Fruit fly (Drosophila melanogaster) whole organism, embryonic: Measurements from ENCODE around the gene Ptp10D.

ENCODE experiments used
- Atf-2 ChIP-seq: fragments of 200-800 bp; sonication (Bioruptor generic); optimal IDR thresholded peaks from 2 replicates; lab custom pipeline; 2016; ENCODE audit warnings: missing biosample characterization, missing genetic modification characterization
- Atf3 ChIP-seq: fragments of 200-800 bp; sonication (Bioruptor generic); optimal IDR thresholded peaks from 3 replicates; lab custom pipeline; 2016; ENCODE audit warnings: missing biosample characterization, missing genetic modification characterization
- CG10209 ChIP-seq: fragments of 200-800 bp; sonication (Bioruptor generic); optimal IDR thresholded peaks from 3 replicates; lab custom pipeline; 2017; ENCODE audit warnings: missing biosample characterization, mild to moderate bottlenecking, missing genetic modification characterization, missing genetic modification reagents
- CG11456 ChIP-seq: fragments of 200-800 bp; sonication (Bioruptor generic); IDR thresholded peaks from 3 replicates; pipeline ENCODE4 v1.3.6; 2022; ENCODE audit warnings: missing biosample characterization, missing genetic modification characterization
- CG12071 ChIP-seq: fragments of 200-800 bp; sonication (Bioruptor generic); optimal IDR thresholded peaks from 3 replicates; lab custom pipeline; 2018; ENCODE audit warnings: missing biosample characterization, mild to moderate bottlenecking, missing genetic modification characterization
- CG12219 ChIP-seq: fragments of 200-800 bp; sonication (Bioruptor generic); optimal IDR thresholded peaks from 3 replicates; lab custom pipeline; 2018; ENCODE audit warnings: missing biosample characterization, mild to moderate bottlenecking, missing genetic modification characterization
- CG12744 ChIP-seq: fragments of 200-800 bp; sonication (Bioruptor generic); optimal IDR thresholded peaks from 2 replicates; lab custom pipeline; 2016; ENCODE audit warnings: missing biosample characterization, missing genetic modification characterization
- CG13296 ChIP-seq: fragments of 200-800 bp; sonication (Bioruptor generic); optimal IDR thresholded peaks from 3 replicates; lab custom pipeline; 2018; ENCODE audit warnings: missing biosample characterization, mild to moderate bottlenecking, missing genetic modification characterization
- CG13894 ChIP-seq: fragments of 200-800 bp; sonication (Bioruptor generic); optimal IDR thresholded peaks from 3 replicates; lab custom pipeline; 2018; ENCODE audit warnings: missing biosample characterization, mild to moderate bottlenecking, missing genetic modification characterization, moderate library complexity
- CG15073 ChIP-seq: fragments of 200-800 bp; sonication (Bioruptor generic); optimal IDR thresholded peaks from 2 replicates; lab custom pipeline; 2016; ENCODE audit warnings: missing biosample characterization, missing genetic modification characterization
- CG15696 ChIP-seq: fragments of 200-800 bp; sonication (Bioruptor generic); optimal IDR thresholded peaks from 2 replicates; lab custom pipeline; 2019; ENCODE audit warnings: missing biosample characterization, mild to moderate bottlenecking, missing genetic modification characterization, moderate library complexity
- CG16779 ChIP-seq: fragments of 200-800 bp; sonication (Bioruptor generic); IDR thresholded peaks from 2 replicates; pipeline ENCODE4 v1.3.6; 2022; ENCODE audit warnings: missing biosample characterization, missing genetic modification characterization
- CG2199 ChIP-seq: fragments of 200-800 bp; sonication (Bioruptor generic); IDR thresholded peaks from 3 replicates; pipeline ENCODE4 v1.3.6; 2022; ENCODE audit warnings: missing biosample characterization, missing genetic modification characterization
- CG30020 ChIP-seq: fragments of 200-800 bp; optimal IDR thresholded peaks from 2 replicates; lab custom pipeline; 2019; ENCODE audit warnings: missing biosample characterization, mild to moderate bottlenecking, missing genetic modification characterization, moderate library complexity
- CG31441 ChIP-seq: fragments of 200-800 bp; sonication (Bioruptor generic); IDR thresholded peaks from 2 replicates; pipeline ENCODE4 v1.3.6; 2022; ENCODE audit warnings: missing biosample characterization, missing genetic modification characterization
- CG3163 ChIP-seq: fragments of 200-800 bp; sonication (Bioruptor generic); optimal IDR thresholded peaks from 3 replicates; lab custom pipeline; 2016; ENCODE audit warnings: missing biosample characterization, missing genetic modification characterization
- CG33557 ChIP-seq: fragments of 200-800 bp; sonication (Bioruptor generic); optimal IDR thresholded peaks from 2 replicates; lab custom pipeline; 2019; ENCODE audit warnings: missing biosample characterization, mild to moderate bottlenecking, missing genetic modification characterization, moderate library complexity
- CG4328 ChIP-seq: fragments of 200-800 bp; sonication (Bioruptor generic); optimal IDR thresholded peaks from 3 replicates; lab custom pipeline; 2017; ENCODE audit warnings: missing biosample characterization, missing genetic modification reagents, missing genetic modification characterization
- CG4424 ChIP-seq: fragments of 200-800 bp; sonication (Bioruptor generic); optimal IDR thresholded peaks from 3 replicates; lab custom pipeline; 2016; ENCODE audit warnings: missing biosample characterization, missing genetic modification characterization
- CG6689 ChIP-seq: fragments of 200-800 bp; sonication (Bioruptor generic); IDR thresholded peaks from 2 replicates; pipeline ENCODE4 v1.3.6; 2022; ENCODE audit warnings: missing biosample characterization, missing genetic modification characterization
- CG7987 ChIP-seq: fragments of 200-800 bp; sonication (Bioruptor generic); optimal IDR thresholded peaks from 2 replicates; lab custom pipeline; 2018; ENCODE audit warnings: missing biosample characterization, mild to moderate bottlenecking, missing genetic modification characterization, moderate library complexity
- CG8359 ChIP-seq: fragments of 200-800 bp; sonication (Bioruptor generic); optimal IDR thresholded peaks from 2 replicates; lab custom pipeline; 2017; ENCODE audit warnings: missing biosample characterization, mild to moderate bottlenecking, missing genetic modification characterization, borderline replicate concordance
- CG9609 ChIP-seq: fragments of 200-800 bp; sonication (Bioruptor generic); optimal IDR thresholded peaks from 3 replicates; lab custom pipeline; 2016; ENCODE audit warnings: missing biosample characterization, missing genetic modification characterization
- CHES-1-like ChIP-seq: fragments of 200-800 bp; sonication (Bioruptor generic); optimal IDR thresholded peaks from 2 replicates; lab custom pipeline; 2016; ENCODE audit warnings: missing biosample characterization, missing genetic modification characterization
- Camta ChIP-seq: fragments of 200-800 bp; sonication (Bioruptor generic); optimal IDR thresholded peaks from 2 replicates; lab custom pipeline; 2016; ENCODE audit warnings: missing biosample characterization, missing genetic modification characterization
- D19B ChIP-seq: fragments of 200-800 bp; sonication (Bioruptor generic); optimal IDR thresholded peaks from 2 replicates; lab custom pipeline; 2017; ENCODE audit warnings: missing biosample characterization, mild to moderate bottlenecking, missing genetic modification characterization
- Gsc ChIP-seq: fragments of 200-800 bp; sonication (Bioruptor generic); IDR thresholded peaks from 2 replicates; pipeline ENCODE4 v1.3.6; 2022; ENCODE audit warnings: missing biosample characterization, missing genetic modification characterization
- Gug ChIP-seq: fragments of 200-800 bp; sonication (Bioruptor generic); IDR thresholded peaks from 4 replicates; pipeline ENCODE4 v1.3.6; 2022; ENCODE audit warnings: missing biosample characterization, missing genetic modification characterization
- Hmx ChIP-seq: fragments of 200-800 bp; sonication (Bioruptor generic); optimal IDR thresholded peaks from 2 replicates; lab custom pipeline; 2016; ENCODE audit warnings: missing biosample characterization, missing genetic modification characterization
- Hr3 ChIP-seq: fragments of 200-800 bp; sonication (Bioruptor generic); optimal IDR thresholded peaks from 3 replicates; lab custom pipeline; 2016; ENCODE audit warnings: missing biosample characterization, missing genetic modification characterization
- Kr ChIP-seq: fragments of 200-800 bp; sonication (Bioruptor generic); optimal IDR thresholded peaks from 2 replicates; lab custom pipeline; 2017; ENCODE audit warnings: missing biosample characterization, mild to moderate bottlenecking, missing genetic modification characterization
- MBD-R2 ChIP-seq: fragments of 200-800 bp; sonication (Bioruptor generic); IDR thresholded peaks from 2 replicates; pipeline ENCODE4 v1.3.6; 2022; ENCODE audit warnings: missing biosample characterization, missing genetic modification characterization
- Mrtf ChIP-seq: fragments of 200-800 bp; sonication (Bioruptor generic); IDR thresholded peaks from 3 replicates; pipeline ENCODE4 v1.3.6; 2022; ENCODE audit warnings: missing biosample characterization, missing genetic modification characterization
- NC2α ChIP-seq: fragments of 200-800 bp; sonication (Bioruptor generic); optimal IDR thresholded peaks from 2 replicates; lab custom pipeline; 2016; ENCODE audit warnings: missing biosample characterization, missing genetic modification characterization
- Neu2 ChIP-seq: fragments of 200-800 bp; sonication (Bioruptor generic); optimal IDR thresholded peaks from 3 replicates; lab custom pipeline; 2016; ENCODE audit warnings: missing biosample characterization, missing genetic modification characterization, borderline replicate concordance
- Oaz ChIP-seq: fragments of 200-800 bp; sonication (Bioruptor generic); IDR thresholded peaks from 2 replicates; pipeline ENCODE4 v1.3.6; 2022; ENCODE audit warnings: missing biosample characterization, missing genetic modification characterization
- Opbp ChIP-seq: fragments of 200-800 bp; sonication (Bioruptor generic); IDR thresholded peaks from 3 replicates; pipeline ENCODE4 v1.3.6; 2022; ENCODE audit warnings: missing biosample characterization, missing genetic modification characterization; ENCODE audit not compliant: partially characterized antibody
- Trl ChIP-seq, 3 experiments: fragments of >200 bp in 2 of 3; fragments of 200-800 bp in 1 of 3; sonication (Bioruptor generic) in 1 of 3; optimal IDR thresholded peaks; 2 replicates in 1 of 3; 3 replicates in 2 of 3; lab custom pipeline; 2016 to 2017; ENCODE audit warnings: missing biosample characterization in 1 of 3, missing genetic modification characterization in 1 of 3
- al ChIP-seq: fragments of 200-800 bp; sonication (Bioruptor generic); IDR thresholded peaks from 2 replicates; pipeline ENCODE4 v1.3.6; 2022; ENCODE audit warnings: missing biosample characterization, missing genetic modification characterization
- bowl ChIP-seq: fragments of 200-800 bp; sonication (Bioruptor generic); IDR thresholded peaks from 2 replicates; pipeline ENCODE4 v1.3.6; 2022; ENCODE audit warnings: missing biosample characterization, missing genetic modification characterization
- br ChIP-seq: fragments of >200 bp; optimal IDR thresholded peaks from 2 replicates; lab custom pipeline; 2017
- cad ChIP-seq: fragments of >200 bp; optimal IDR thresholded peaks from 2 replicates; lab custom pipeline; 2017; ENCODE audit warnings: missing biosample characterization, missing genetic modification characterization
- disco-r ChIP-seq: fragments of 200-800 bp; sonication (Bioruptor generic); optimal IDR thresholded peaks from 2 replicates; lab custom pipeline; 2016; ENCODE audit warnings: missing biosample characterization, missing genetic modification characterization
- fu2 ChIP-seq: fragments of 200-800 bp; sonication (Bioruptor generic); optimal IDR thresholded peaks from 2 replicates; lab custom pipeline; 2016; ENCODE audit warnings: missing biosample characterization, missing genetic modification characterization
- gfzf ChIP-seq: fragments of 200-800 bp; sonication (Bioruptor generic); optimal IDR thresholded peaks from 2 replicates; lab custom pipeline; 2016; ENCODE audit warnings: missing biosample characterization, mild to moderate bottlenecking, missing genetic modification characterization, moderate library complexity
- lilli ChIP-seq: fragments of 200-800 bp; sonication (Bioruptor generic); optimal IDR thresholded peaks from 3 replicates; lab custom pipeline; 2016; ENCODE audit warnings: missing biosample characterization, missing genetic modification characterization
- nmo ChIP-seq: fragments of 200-800 bp; sonication (Bioruptor generic); optimal IDR thresholded peaks from 2 replicates; lab custom pipeline; 2018; ENCODE audit warnings: missing biosample characterization, mild to moderate bottlenecking, missing genetic modification characterization, moderate library complexity
- pfk ChIP-seq: fragments of 200-800 bp; sonication (Bioruptor generic); optimal IDR thresholded peaks from 2 replicates; lab custom pipeline; 2018; ENCODE audit warnings: missing biosample characterization, mild to moderate bottlenecking, missing genetic modification characterization, moderate library complexity
- so ChIP-seq: fragments of 200-800 bp; sonication (Bioruptor generic); IDR thresholded peaks from 3 replicates; pipeline ENCODE4 v1.3.6; 2022; ENCODE audit warnings: missing biosample characterization, missing genetic modification characterization
- tna ChIP-seq: fragments of 200-800 bp; sonication (Bioruptor generic); IDR thresholded peaks from 2 replicates; pipeline ENCODE4 v1.3.6; 2022; ENCODE audit warnings: missing biosample characterization, missing genetic modification characterization; ENCODE audit not compliant: partially characterized antibody
- zen2 ChIP-seq: fragments of 200-800 bp; sonication (Bioruptor generic); IDR thresholded peaks from 3 replicates; pipeline ENCODE4 v1.3.6; 2022; ENCODE audit warnings: missing biosample characterization, missing genetic modification characterization; ENCODE audit not compliant: partially characterized antibody

Ptp10D gene

dm6 chrX:11628986-11629571 lies 7.3 kb downstream of the Ptp10D start (continued):
- TF ChIP-seq gfzf (GFP tag; lab: Kevin White, UChicago), result no peak
- TF ChIP-seq CG3163, result no peak
- TF ChIP-seq Atf-2 (GFP tag; lab: Kevin White, UChicago), result no peak
- TF ChIP-seq CG13296 (GFP tag; lab: Kevin White, UChicago), result no peak
- TF ChIP-seq Gug (GFP tag; lab: Robert Waterston, UW), result 0 out of 4 replicates have a peak, but pooled peaks have one; percentile 43
- no peak for TF ChIP-seq br (lab: Kevin White, UChicago)
- TF ChIP-seq Neu2, result no peak
- peak; percentile 44 for TF ChIP-seq lilli (GFP tag; lab: Kevin White, UChicago)
- TF ChIP-seq CG2199 (GFP tag; lab: Robert Waterston, UW), result 0 out of 3 replicates have a peak, but pooled peaks have one; percentile 43
- no peak for TF ChIP-seq fu2
- TF ChIP-seq CG12744, result no peak
- no peak for TF ChIP-seq CG7987 (GFP tag; lab: Kevin White, UChicago)
- TF ChIP-seq Hmx (GFP tag; lab: Kevin White, UChicago), result no peak
- no peak for TF ChIP-seq tna (GFP tag; lab: Robert Waterston, UW)
- TF ChIP-seq CG30020, result no peak
- TF ChIP-seq pfk (GFP tag; lab: Kevin White, UChicago), result no peak
- TF ChIP-seq nmo (GFP tag; lab: Kevin White, UChicago), result peak; percentile 75
- TF ChIP-seq cad (GFP tag; lab: Kevin White, UChicago), result no peak
- no peak for TF ChIP-seq CG15073 (GFP tag; lab: Kevin White, UChicago)
- peak; percentile 63 for TF ChIP-seq CG4424 (GFP tag; lab: Kevin White, UChicago)
- TF ChIP-seq Oaz (GFP tag; lab: Robert Waterston, UW), result no peak
- TF ChIP-seq CG33557, result peak; percentile 74
- TF ChIP-seq CG8359 (GFP tag; lab: Kevin White, UChicago), result peak; percentile 23
- TF ChIP-seq CG9609 (GFP tag; lab: Kevin White, UChicago), result no peak
- TF ChIP-seq D19B, result no peak
- TF ChIP-seq al, result no peak
- no peak for TF ChIP-seq CG16779 (GFP tag; lab: Robert Waterston, UW)
- peak; percentile 14 for TF ChIP-seq Hr3 (GFP tag; lab: Kevin White, UChicago)
- no peak for TF ChIP-seq Opbp (GFP tag; lab: Robert Waterston, UW)
- TF ChIP-seq CG12071, result no peak
- no peak for TF ChIP-seq Trl (optimal IDR thresholded peaks at IDR 0.05; lab: Kevin White, UChicago)
- peak; percentile 0 for TF ChIP-seq Trl (GFP tag; optimal IDR thresholded peaks at IDR 0.05; lab: Kevin White, UChicago)
- no peak; the same call in 2 of the 3 replicates for TF ChIP-seq so (GFP tag; lab: Robert Waterston, UW)
- peak; percentile 26; the same call in 1 of the 3 replicates for TF ChIP-seq Mrtf (GFP tag; lab: Robert Waterston, UW)
- TF ChIP-seq CG12219 (GFP tag; lab: Kevin White, UChicago), result peak; percentile 17
- TF ChIP-seq CG13894 (tag; lab: Kevin White, UChicago), result no peak
- TF ChIP-seq CG11456 (GFP tag; lab: Robert Waterston, UW), result peak; percentile 64; the same call in 1 of the 3 replicates
- peak; percentile 39 for TF ChIP-seq CG15696 (tag; lab: Kevin White, UChicago)
- no peak for TF ChIP-seq NC2α (GFP tag; lab: Kevin White, UChicago)
- TF ChIP-seq MBD-R2, result no peak
- no peak for TF ChIP-seq Kr (GFP tag; lab: Kevin White, UChicago)
- TF ChIP-seq Gsc (GFP tag; lab: Robert Waterston, UW), result no peak
- no peak for TF ChIP-seq disco-r (GFP tag; lab: Kevin White, UChicago)
- TF ChIP-seq Atf3 (GFP tag; lab: Kevin White, UChicago), result peak; percentile 40
- TF ChIP-seq CG6689 (GFP tag; lab: Robert Waterston, UW), result peak; percentile 67
- TF ChIP-seq zen2, result no peak
- no peak for TF ChIP-seq CG4328
- no peak for TF ChIP-seq CHES-1-like (GFP tag; lab: Kevin White, UChicago)
- peak; percentile 46 for TF ChIP-seq CG10209
- TF ChIP-seq CG31441, result peak; percentile 63
- peak; percentile 48 for TF ChIP-seq Camta (GFP tag; lab: Kevin White, UChicago)
- TF ChIP-seq bowl (GFP tag; lab: Robert Waterston, UW), result no peak
